Worm (Caenorhabditis elegans) whole organism, early embryonic: ENCODE data around the gene tre-5.

Source experiments
- B0310.2 ChIP-seq: sonication (generic microtip); optimal IDR thresholded peaks from 2 replicates; lab custom pipeline; 2016; ENCODE audit warnings: mild to moderate bottlenecking, missing genetic modification characterization, missing compliant biosample characterization
- F13C5.2 ChIP-seq: sonication (generic microtip); optimal IDR thresholded peaks from 2 replicates; lab custom pipeline; 2017; ENCODE audit warnings: mild to moderate bottlenecking, missing genetic modification characterization, inconsistent platforms, missing compliant biosample characterization
- aly-1 ChIP-seq: sonication (generic microtip); optimal IDR thresholded peaks from 2 replicates; lab custom pipeline; 2016; ENCODE audit warnings: missing genetic modification characterization, missing compliant biosample characterization
- ama-1 ChIP-seq: fragments of 150-350 bp; optimal IDR thresholded peaks from 2 replicates; lab custom pipeline; 2014
- ceh-36 ChIP-seq: sonication (generic microtip); optimal IDR thresholded peaks from 2 replicates; lab custom pipeline; 2016; ENCODE audit warnings: missing genetic modification characterization, inconsistent platforms, missing compliant biosample characterization
- flt-1 ChIP-seq: fragments of 200-800 bp; sonication (Bioruptor generic); IDR thresholded peaks from 2 replicates; pipeline ENCODE4 v1.3.6; 2022; ENCODE audit warnings: missing genetic modification characterization, missing compliant biosample characterization
- hmbx-1 ChIP-seq: sonication (generic microtip); optimal IDR thresholded peaks from 2 replicates; lab custom pipeline; 2016; ENCODE audit warnings: mild to moderate bottlenecking, missing genetic modification characterization, missing compliant biosample characterization
- hmg-4 ChIP-seq: fragments of 200-800 bp; sonication (Bioruptor generic); optimal IDR thresholded peaks from 2 replicates; lab custom pipeline; 2018; ENCODE audit warnings: mild to moderate bottlenecking, missing genetic modification characterization, missing compliant biosample characterization
- hnd-1 ChIP-seq: sonication (generic microtip); optimal IDR thresholded peaks from 2 replicates; lab custom pipeline; 2016; ENCODE audit warnings: missing genetic modification characterization, missing compliant biosample characterization
- pes-1 ChIP-seq: fragments of 200-800 bp; sonication (Bioruptor generic); IDR thresholded peaks from 2 replicates; pipeline ENCODE4 v1.3.6; 2022; ENCODE audit warnings: missing genetic modification reagents, missing genetic modification characterization, missing compliant biosample characterization
- sea-1 ChIP-seq: fragments of 200-800 bp; sonication (Bioruptor generic); conservative IDR thresholded peaks from 2 replicates; pipeline ENCODE4 v1.3.6; 2022; ENCODE audit warnings: missing genetic modification characterization, missing compliant biosample characterization
- tbx-37 ChIP-seq: fragments of 200-800 bp; sonication (Bioruptor generic); conservative IDR thresholded peaks from 2 replicates; pipeline ENCODE4 v1.3.6; 2022; ENCODE audit warnings: missing genetic modification reagents, missing genetic modification characterization, missing compliant biosample characterization
- tra-4 ChIP-seq: sonication (generic microtip); optimal IDR thresholded peaks from 2 replicates; lab custom pipeline; 2017; ENCODE audit warnings: missing genetic modification characterization, missing compliant biosample characterization

DNA sequence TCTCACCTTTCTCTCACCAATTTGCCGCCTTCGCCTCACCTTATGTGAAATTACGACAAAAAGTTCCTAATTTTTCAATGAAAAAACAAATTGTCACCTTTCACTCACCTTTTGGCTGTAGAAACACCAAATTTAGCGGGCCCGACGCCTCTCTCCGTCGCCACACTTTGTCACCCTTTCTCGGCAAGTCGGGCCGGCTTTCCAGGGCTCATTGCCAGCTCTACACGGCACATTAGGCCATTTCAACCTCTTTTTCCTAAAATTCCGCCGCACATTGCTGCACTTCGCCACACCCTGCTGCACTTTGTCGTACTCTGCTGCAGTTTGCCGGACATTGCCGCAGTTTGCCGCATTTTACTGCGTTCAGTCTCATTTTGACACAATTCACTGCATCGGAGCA is 46.1 kb upstream of the tre-5 start:
- TF ChIP-seq F13C5.2 (tag; lab: Kevin White, UChicago) = no peak
- TF ChIP-seq sea-1 (GFP tag; lab: Robert Waterston, UW) = 0 out of 2 replicates have a peak, but pooled peaks have one; percentile 52
- TF ChIP-seq pes-1 = no peak
- no peak for TF ChIP-seq hmbx-1 (tag; lab: Kevin White, UChicago)
- TF ChIP-seq ceh-36 (tag; lab: Kevin White, UChicago) = no peak
- TF ChIP-seq aly-1 = no peak
- TF ChIP-seq hmg-4 (GFP tag; lab: Kevin White, UChicago) = no peak
- TF ChIP-seq tra-4 (tag; lab: Kevin White, UChicago) = no peak
- no peak for TF ChIP-seq hnd-1 (tag; lab: Kevin White, UChicago)
- no peak for TF ChIP-seq ama-1 (lab: Kevin White, UChicago)
- no peak for TF ChIP-seq B0310.2 (tag; lab: Kevin White, UChicago)
- no peak for TF ChIP-seq flt-1 (GFP tag; lab: Robert Waterston, UW)
- no peak for TF ChIP-seq tbx-37 (GFP tag; lab: Robert Waterston, UW)
